Worm (Caenorhabditis elegans) whole organism, L3 larva: ENCODE results near the gene fig-1.

Experiments
- R02D3.7 ChIP-seq: fragments of 150-350 bp; optimal IDR thresholded peaks from 2 replicates; lab custom pipeline; 2014; ENCODE audit warnings: missing biosample characterization, missing genetic modification characterization
- aly-2 ChIP-seq: fragments of 150-350 bp; optimal IDR thresholded peaks from 2 replicates; lab custom pipeline; 2014; ENCODE audit warnings: missing biosample characterization, missing genetic modification characterization
- ceh-28 ChIP-seq: fragments of 150-350 bp; optimal IDR thresholded peaks from 2 replicates; lab custom pipeline; 2014; ENCODE audit warnings: missing biosample characterization, missing genetic modification reagents, missing genetic modification characterization
- ceh-9 ChIP-seq: sonication (generic microtip); optimal IDR thresholded peaks from 2 replicates; lab custom pipeline; 2018; ENCODE audit warnings: missing biosample characterization, missing genetic modification characterization
- daf-12 ChIP-seq: fragments of 150-350 bp; optimal IDR thresholded peaks from 2 replicates; lab custom pipeline; 2014; ENCODE audit warnings: missing biosample characterization, missing genetic modification reagents, missing genetic modification characterization
- elt-3 ChIP-seq, 3 experiments: fragments of 150-350 bp in 1 of 3; sonication (generic microtip) in 2 of 3; optimal IDR thresholded peaks; 2 replicates in 2 of 3; 4 replicates in 1 of 3; lab custom pipeline; 2014 to 2017; ENCODE audit warnings: missing biosample characterization in 3 of 3, missing genetic modification characterization in 3 of 3
- eor-1 ChIP-seq, 2 experiments: fragments of 150-350 bp; optimal IDR thresholded peaks; 2 replicates each; lab custom pipeline; 2014 to 2018; ENCODE audit warnings: missing biosample characterization in 2 of 2, missing genetic modification characterization in 2 of 2
- fkh-2 ChIP-seq: fragments of 150-350 bp; optimal IDR thresholded peaks from 2 replicates; lab custom pipeline; 2014; ENCODE audit warnings: missing biosample characterization, missing genetic modification reagents, missing genetic modification characterization
- hmg-11 ChIP-seq: sonication (generic microtip); optimal IDR thresholded peaks from 2 replicates; lab custom pipeline; 2016; ENCODE audit warnings: missing genetic modification characterization, missing compliant biosample characterization
- lin-15B ChIP-seq: fragments of 150-350 bp; optimal IDR thresholded peaks from 2 replicates; lab custom pipeline; 2014; ENCODE audit warnings: missing biosample characterization, missing genetic modification characterization
- lsy-12 ChIP-seq: sonication (generic microtip); optimal IDR thresholded peaks from 2 replicates; lab custom pipeline; 2016; ENCODE audit warnings: mild to moderate bottlenecking, missing genetic modification characterization, missing compliant biosample characterization
- nfya-1 ChIP-seq: sonication (generic microtip); optimal IDR thresholded peaks from 2 replicates; lab custom pipeline; 2017; ENCODE audit warnings: missing genetic modification characterization, mild to moderate bottlenecking, missing compliant biosample characterization, antibody characterized with exemption, moderate library complexity; ENCODE audit not compliant: insufficient read depth
- nhr-23 ChIP-seq: fragments of 150-350 bp; optimal IDR thresholded peaks from 2 replicates; lab custom pipeline; 2014; ENCODE audit warnings: missing biosample characterization, missing genetic modification reagents, missing genetic modification characterization
- nhr-28 ChIP-seq: fragments of 150-350 bp; optimal IDR thresholded peaks from 2 replicates; lab custom pipeline; 2014; ENCODE audit warnings: missing biosample characterization, missing genetic modification characterization
- nhr-76 ChIP-seq: fragments of 150-350 bp; sonication (generic microtip); optimal IDR thresholded peaks from 5 replicates; lab custom pipeline; 2014; ENCODE audit warnings: missing biosample characterization, missing genetic modification characterization
- pqm-1 ChIP-seq: fragments of 150-350 bp; optimal IDR thresholded peaks from 2 replicates; lab custom pipeline; 2017; ENCODE audit warnings: missing biosample characterization, missing genetic modification characterization, inconsistent platforms
- tbx-2 ChIP-seq: sonication (generic microtip); optimal IDR thresholded peaks from 2 replicates; lab custom pipeline; 2016; ENCODE audit warnings: mild to moderate bottlenecking, missing genetic modification characterization, missing compliant biosample characterization
- unc-39 ChIP-seq: sonication (generic microtip); optimal IDR thresholded peaks from 4 replicates; lab custom pipeline; 2017; ENCODE audit warnings: missing biosample characterization, missing genetic modification characterization
- unc-62 ChIP-seq: fragments of 150-350 bp; sonication (generic microtip); optimal IDR thresholded peaks from 4 replicates; lab custom pipeline; 2014; ENCODE audit warnings: missing biosample characterization, missing genetic modification reagents, missing genetic modification characterization
- zag-1 ChIP-seq: fragments of 150-350 bp; optimal IDR thresholded peaks from 2 replicates; lab custom pipeline; 2014; ENCODE audit warnings: missing biosample characterization, missing genetic modification characterization
- ztf-11 ChIP-seq: fragments of 150-350 bp; optimal IDR thresholded peaks from 2 replicates; lab custom pipeline; 2014; ENCODE audit warnings: missing biosample characterization, missing genetic modification characterization
- ztf-4 ChIP-seq: fragments of 150-350 bp; optimal IDR thresholded peaks from 2 replicates; lab custom pipeline; 2014; ENCODE audit warnings: missing biosample characterization, missing genetic modification characterization

The fig-1 gene

DNA sequence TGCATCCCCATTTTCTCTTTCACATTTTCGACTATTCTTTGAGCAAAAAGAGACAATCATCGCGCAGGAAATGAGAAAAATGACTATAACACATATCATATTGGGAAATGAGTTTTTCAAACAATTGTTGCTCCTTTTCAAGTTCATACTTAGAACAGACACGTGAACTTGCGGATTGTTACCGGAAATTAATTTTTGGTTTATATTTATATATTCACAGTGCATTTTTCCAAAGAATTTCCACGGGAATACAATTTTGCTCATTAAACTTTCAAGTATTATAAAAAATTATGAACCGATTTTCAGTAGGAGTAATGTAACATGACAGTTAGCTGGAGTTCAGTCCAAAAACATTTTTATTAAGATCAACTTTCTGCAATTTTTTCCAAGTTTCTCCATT, 57.8 kb downstream of the fig-1 start, which contains the start of gene F58B4.7:
F58B4.7 (minus strand) TSS at position 101 of the 400 bp plus-strand sequence.
- TF ChIP-seq ztf-11 (tag; lab: Kevin White, UChicago), result no peak
- TF ChIP-seq zag-1, result no peak
- TF ChIP-seq lsy-12, result no peak
- no peak for TF ChIP-seq aly-2

DNA sequence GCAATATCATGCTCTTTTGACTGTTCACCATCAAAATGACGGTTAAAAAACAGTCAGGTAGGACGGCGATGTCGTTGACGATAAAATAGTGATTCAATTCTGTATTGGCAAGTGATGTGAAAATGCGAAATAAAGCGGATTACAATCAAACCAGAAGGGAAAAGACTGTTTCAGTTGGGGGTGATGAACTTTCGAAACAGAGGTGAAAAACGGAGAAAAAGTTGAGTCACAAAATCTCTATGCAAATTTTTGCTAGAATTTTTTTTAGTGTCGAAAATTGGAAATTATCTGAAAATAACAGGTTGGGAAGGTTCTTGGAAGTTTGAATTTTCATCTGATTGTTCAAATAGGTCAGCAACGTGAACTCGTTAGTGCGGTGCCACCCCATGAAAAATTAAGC, 59.3 kb downstream of the fig-1 start, which contains the start of gene nas-31:
nas-31 (minus strand) TSS at position 101 of the 400 bp plus-strand sequence.
- TF ChIP-seq unc-62, result no peak
- TF ChIP-seq nhr-23 (tag; lab: Kevin White, UChicago), result no peak
- no peak for TF ChIP-seq nfya-1 (tag; lab: Kevin White, UChicago)
- no peak for TF ChIP-seq unc-39
- TF ChIP-seq elt-3 (tag; optimal IDR thresholded peaks at IDR 0.05; lab: Kevin White, UChicago), result no peak
- TF ChIP-seq ceh-9 (tag; lab: Kevin White, UChicago), result no peak
- no peak for TF ChIP-seq fkh-2 (tag; lab: Kevin White, UChicago)
- no peak for TF ChIP-seq ztf-4 (tag; lab: Kevin White, UChicago)
- no peak for TF ChIP-seq tbx-2 (tag; lab: Kevin White, UChicago)
- no peak for TF ChIP-seq lin-15B
- TF ChIP-seq ceh-28, result no peak
- no peak for TF ChIP-seq R02D3.7
- TF ChIP-seq eor-1 (tag; optimal IDR thresholded peaks at IDR 0.05; lab: Kevin White, UChicago), result no peak
- no peak for TF ChIP-seq nhr-76 (tag; lab: Kevin White, UChicago)
- no peak for TF ChIP-seq hmg-11 (tag; lab: Kevin White, UChicago)
- TF ChIP-seq pqm-1, result no peak
- TF ChIP-seq nhr-28 (tag; lab: Kevin White, UChicago), result no peak
- no peak for TF ChIP-seq daf-12 (tag; lab: Kevin White, UChicago)
- TF ChIP-seq zag-1, result no peak
